Worm (Caenorhabditis elegans) whole organism, L2 larva: Measurements from ENCODE around the gene C30G12.6.
A peak's percentile ranks its signal among the peaks of the same experiment; 100 is the strongest.

Experiments
- C34F6.9 ChIP-seq: fragments of 150-350 bp; optimal IDR thresholded peaks from 2 replicates; lab custom pipeline; 2014; ENCODE audit warnings: missing biosample characterization, missing genetic modification characterization
- R02D3.7 ChIP-seq: fragments of 150-350 bp; optimal IDR thresholded peaks from 2 replicates; lab custom pipeline; 2014; ENCODE audit warnings: missing biosample characterization, missing genetic modification characterization
- Y55F3AM.14 ChIP-seq: fragments of 200-800 bp; sonication (Bioruptor generic); optimal IDR thresholded peaks from 2 replicates; lab custom pipeline; 2018; ENCODE audit warnings: mild to moderate bottlenecking, missing genetic modification characterization, missing compliant biosample characterization
- ZK546.5 ChIP-seq: sonication (generic microtip); optimal IDR thresholded peaks from 2 replicates; lab custom pipeline; 2017; ENCODE audit warnings: missing biosample characterization, missing genetic modification characterization
- alr-1 ChIP-seq: fragments of 150-350 bp; optimal IDR thresholded peaks from 2 replicates; lab custom pipeline; 2014; ENCODE audit warnings: missing biosample characterization, missing genetic modification characterization
- aly-2 ChIP-seq: fragments of 150-350 bp; optimal IDR thresholded peaks from 2 replicates; lab custom pipeline; 2014; ENCODE audit warnings: missing biosample characterization, missing genetic modification characterization
- ama-1 ChIP-seq: fragments of 150-350 bp; optimal IDR thresholded peaks from 2 replicates; lab custom pipeline; 2018; ENCODE audit warnings: inconsistent platforms
- blmp-1 ChIP-seq: sonication (generic microtip); optimal IDR thresholded peaks from 2 replicates; lab custom pipeline; 2017; ENCODE audit warnings: missing genetic modification characterization, mild to moderate bottlenecking, missing compliant biosample characterization, antibody characterized with exemption, moderate library complexity; ENCODE audit not compliant: insufficient read depth
- ceh-16 ChIP-seq: fragments of 150-350 bp; optimal IDR thresholded peaks from 2 replicates; lab custom pipeline; 2014; ENCODE audit warnings: missing biosample characterization, missing genetic modification characterization
- ceh-82 ChIP-seq: fragments of 150-350 bp; optimal IDR thresholded peaks from 2 replicates; lab custom pipeline; 2014; ENCODE audit warnings: missing biosample characterization, missing genetic modification characterization
- crh-2 ChIP-seq: sonication (generic microtip); optimal IDR thresholded peaks from 2 replicates; lab custom pipeline; 2017; ENCODE audit warnings: missing biosample characterization, missing genetic modification characterization
- dmd-4 ChIP-seq: sonication (generic microtip); optimal IDR thresholded peaks from 2 replicates; lab custom pipeline; 2017; ENCODE audit warnings: missing biosample characterization, missing genetic modification characterization
- egl-27 ChIP-seq: sonication (generic microtip); optimal IDR thresholded peaks from 3 replicates; lab custom pipeline; 2017; ENCODE audit warnings: missing biosample characterization, missing genetic modification reagents, missing genetic modification characterization
- elt-1 ChIP-seq: fragments of 150-350 bp; optimal IDR thresholded peaks from 2 replicates; lab custom pipeline; 2014; ENCODE audit warnings: missing biosample characterization, missing genetic modification characterization
- elt-3 ChIP-seq: sonication (generic microtip); optimal IDR thresholded peaks from 2 replicates; lab custom pipeline; 2017; ENCODE audit warnings: missing biosample characterization, missing genetic modification characterization
- fos-1 ChIP-seq: fragments of 150-350 bp; optimal IDR thresholded peaks from 2 replicates; lab custom pipeline; 2014; ENCODE audit warnings: missing biosample characterization, missing genetic modification characterization
- gmeb-1 ChIP-seq: fragments of 150-350 bp; optimal IDR thresholded peaks from 2 replicates; lab custom pipeline; 2014; ENCODE audit warnings: missing biosample characterization, missing genetic modification characterization
- lin-11 ChIP-seq: fragments of 150-350 bp; sonication (generic microtip); optimal IDR thresholded peaks from 2 replicates; lab custom pipeline; 2014; ENCODE audit warnings: missing biosample characterization, missing genetic modification characterization, inconsistent platforms, mixed read lengths
- lin-13 ChIP-seq: fragments of 150-350 bp; optimal IDR thresholded peaks from 2 replicates; lab custom pipeline; 2014; ENCODE audit warnings: missing biosample characterization, missing genetic modification reagents, missing genetic modification characterization
- lin-39 ChIP-seq: fragments of 150-350 bp; optimal IDR thresholded peaks from 2 replicates; lab custom pipeline; 2014; ENCODE audit warnings: missing biosample characterization, missing genetic modification reagents, missing genetic modification characterization
- lsy-2 ChIP-seq, 2 experiments: fragments of 150-350 bp in 1 of 2; sonication (generic microtip) in 1 of 2; optimal IDR thresholded peaks; 2 replicates each; lab custom pipeline; 2014 to 2017; ENCODE audit warnings: missing biosample characterization in 2 of 2, missing genetic modification characterization in 2 of 2
- mab-5 ChIP-seq: fragments of 150-350 bp; optimal IDR thresholded peaks from 2 replicates; lab custom pipeline; 2014; ENCODE audit warnings: missing biosample characterization, missing genetic modification characterization
- mbf-1 ChIP-seq: sonication (generic microtip); optimal IDR thresholded peaks from 2 replicates; lab custom pipeline; 2017; ENCODE audit warnings: missing biosample characterization, missing genetic modification characterization
- mdl-1 ChIP-seq, 2 experiments: fragments of 150-350 bp in 1 of 2; sonication (generic microtip) in 1 of 2; optimal IDR thresholded peaks; 2 replicates each; lab custom pipeline; 2017; ENCODE audit warnings: missing biosample characterization in 2 of 2, missing genetic modification characterization in 2 of 2
- nhr-10 ChIP-seq: sonication (generic microtip); optimal IDR thresholded peaks from 2 replicates; lab custom pipeline; 2017; ENCODE audit warnings: missing biosample characterization, missing genetic modification characterization
- nhr-11 ChIP-seq: fragments of 150-350 bp; optimal IDR thresholded peaks from 2 replicates; lab custom pipeline; 2014; ENCODE audit warnings: missing biosample characterization, missing genetic modification characterization
- nhr-129 ChIP-seq: fragments of 150-350 bp; optimal IDR thresholded peaks from 2 replicates; lab custom pipeline; 2014; ENCODE audit warnings: missing biosample characterization, missing genetic modification characterization
- nhr-21 ChIP-seq: fragments of 150-350 bp; optimal IDR thresholded peaks from 2 replicates; lab custom pipeline; 2014; ENCODE audit warnings: missing biosample characterization, missing genetic modification characterization
- nhr-23 ChIP-seq: fragments of 150-350 bp; optimal IDR thresholded peaks from 2 replicates; lab custom pipeline; 2014; ENCODE audit warnings: missing biosample characterization, missing genetic modification reagents, missing genetic modification characterization
- nhr-25 ChIP-seq: fragments of 150-350 bp; sonication (generic microtip); optimal IDR thresholded peaks from 3 replicates; lab custom pipeline; 2014; ENCODE audit warnings: missing biosample characterization, missing genetic modification characterization
- nhr-6 ChIP-seq: fragments of 150-350 bp; optimal IDR thresholded peaks from 2 replicates; lab custom pipeline; 2014; ENCODE audit warnings: missing biosample characterization, missing genetic modification characterization
- nhr-77 ChIP-seq: fragments of 150-350 bp; optimal IDR thresholded peaks from 2 replicates; lab custom pipeline; 2014; ENCODE audit warnings: missing biosample characterization, missing genetic modification characterization
- peb-1 ChIP-seq: fragments of 150-350 bp; optimal IDR thresholded peaks from 2 replicates; lab custom pipeline; 2014; ENCODE audit warnings: missing biosample characterization, missing genetic modification characterization
- sem-4 ChIP-seq: fragments of 150-350 bp; optimal IDR thresholded peaks from 2 replicates; lab custom pipeline; 2014; ENCODE audit warnings: missing biosample characterization, missing genetic modification reagents, missing genetic modification characterization
- skn-1 ChIP-seq: sonication (generic microtip); optimal IDR thresholded peaks from 2 replicates; lab custom pipeline; 2017; ENCODE audit warnings: missing biosample characterization, missing genetic modification characterization
- sma-3 ChIP-seq: sonication (generic microtip); optimal IDR thresholded peaks from 2 replicates; lab custom pipeline; 2016; ENCODE audit warnings: missing genetic modification reagents, missing genetic modification characterization, missing compliant biosample characterization
- sma-9 ChIP-seq, 2 experiments: fragments of 150-350 bp in 1 of 2; sonication (generic microtip) in 1 of 2; optimal IDR thresholded peaks; 2 replicates each; lab custom pipeline; 2014 to 2016; ENCODE audit warnings: missing genetic modification characterization in 2 of 2, mild to moderate bottlenecking in 1 of 2, missing biosample characterization in 1 of 2, missing compliant biosample characterization in 1 of 2, missing genetic modification reagents in 1 of 2, moderate library complexity in 1 of 2
- snpc-4 ChIP-seq: fragments of 150-350 bp; optimal IDR thresholded peaks from 2 replicates; lab custom pipeline; 2014; ENCODE audit warnings: missing biosample characterization, missing genetic modification characterization
- unc-39 ChIP-seq: fragments of 150-350 bp; optimal IDR thresholded peaks from 2 replicates; lab custom pipeline; 2014; ENCODE audit warnings: missing biosample characterization, missing genetic modification characterization
- unc-55 ChIP-seq: fragments of 150-350 bp; sonication (generic microtip); optimal IDR thresholded peaks from 3 replicates; lab custom pipeline; 2014; ENCODE audit warnings: missing biosample characterization, missing genetic modification reagents, missing genetic modification characterization
- unc-62 ChIP-seq: fragments of 150-350 bp; optimal IDR thresholded peaks from 2 replicates; lab custom pipeline; 2014; ENCODE audit warnings: missing biosample characterization, missing genetic modification reagents, missing genetic modification characterization
- zag-1 ChIP-seq: fragments of 150-350 bp; optimal IDR thresholded peaks from 2 replicates; lab custom pipeline; 2014; ENCODE audit warnings: missing biosample characterization, missing genetic modification characterization
- ztf-1 ChIP-seq: fragments of 200-800 bp; sonication (Bioruptor generic); conservative IDR thresholded peaks from 2 replicates; pipeline ENCODE4 v1.3.6; 2022; ENCODE audit warnings: missing genetic modification characterization, missing compliant biosample characterization
- ztf-11 ChIP-seq: sonication (generic microtip); optimal IDR thresholded peaks from 2 replicates; lab custom pipeline; 2017; ENCODE audit warnings: missing biosample characterization, missing genetic modification characterization
- ztf-4 ChIP-seq: fragments of 150-350 bp; optimal IDR thresholded peaks from 2 replicates; lab custom pipeline; 2014; ENCODE audit warnings: missing biosample characterization, missing genetic modification characterization

C30G12.6 gene

ce11 chrII:7272513-7272912 is 23.3 kb downstream of the C30G12.6 start (continued):
- no peak for TF ChIP-seq snpc-4 (tag; lab: Kevin White, UChicago)
- no peak for TF ChIP-seq nhr-77 (tag; lab: Kevin White, UChicago)
- TF ChIP-seq lin-39 (tag; lab: Kevin White, UChicago) = no peak
- peak; percentile 8 for TF ChIP-seq egl-27
- TF ChIP-seq nhr-25 (tag; lab: Kevin White, UChicago) = peak; percentile 74
- TF ChIP-seq zag-1 = no peak
- no peak for TF ChIP-seq ceh-82 (tag; lab: Kevin White, UChicago)
- TF ChIP-seq sem-4 (tag; lab: Kevin White, UChicago) = no peak
- TF ChIP-seq nhr-21 = peak; percentile 68
- no peak for TF ChIP-seq lin-13 (GFP tag; lab: Kevin White, UChicago)
- TF ChIP-seq R02D3.7 (tag; lab: Kevin White, UChicago) = no peak
- no peak for TF ChIP-seq nhr-129 (tag; lab: Kevin White, UChicago)
- TF ChIP-seq C34F6.9 (tag; lab: Kevin White, UChicago) = no peak
- TF ChIP-seq elt-1 (tag; lab: Kevin White, UChicago) = no peak
- TF ChIP-seq unc-55 = no peak
- no peak for TF ChIP-seq peb-1 (tag; lab: Kevin White, UChicago)
- TF ChIP-seq lsy-2 (tag; optimal IDR thresholded peaks at IDR 0.05; lab: Kevin White, UChicago) = no peak
- TF ChIP-seq fos-1 = peak; percentile 17

- no peak for TF ChIP-seq R02D3.7 (tag; lab: Kevin White, UChicago)
- TF ChIP-seq ceh-82 (tag; lab: Kevin White, UChicago) = no peak
- peak; percentile 22 for TF ChIP-seq fos-1
- TF ChIP-seq ceh-16 (tag; lab: Kevin White, UChicago) = no peak
- no peak for TF ChIP-seq nhr-11 (tag; lab: Kevin White, UChicago)
These were observed 26.0 kb downstream of the C30G12.6 start for ce11 chrII:7269783-7270182.

ce11 chrII:7264675-7265074 is 31.1 kb downstream of the C30G12.6 start:
- no peak for TF ChIP-seq ZK546.5
- TF ChIP-seq nhr-77 (tag; lab: Kevin White, UChicago) = no peak
- TF ChIP-seq Y55F3AM.14 (GFP tag; lab: Kevin White, UChicago) = no peak
- TF ChIP-seq unc-55 = no peak
- no peak for TF ChIP-seq elt-1 (tag; lab: Kevin White, UChicago)
- no peak for TF ChIP-seq ztf-1
- no peak for TF ChIP-seq skn-1 (tag; lab: Kevin White, UChicago)
- peak; percentile 79 for TF ChIP-seq sma-9 (GFP tag; optimal IDR thresholded peaks at IDR 0.05; lab: Kevin White, UChicago)
- TF ChIP-seq sma-9 (tag; optimal IDR thresholded peaks at IDR 0.05; lab: Kevin White, UChicago) = no peak
- no peak for TF ChIP-seq unc-62 (GFP tag; lab: Kevin White, UChicago)
- TF ChIP-seq ztf-11 = no peak
- no peak for TF ChIP-seq lin-11 (tag; lab: Kevin White, UChicago)
- TF ChIP-seq lsy-2 (tag; optimal IDR thresholded peaks at IDR 0.05; lab: Kevin White, UChicago) = no peak
- no peak for TF ChIP-seq sem-4 (tag; lab: Kevin White, UChicago)
- no peak for TF ChIP-seq nhr-23 (tag; lab: Kevin White, UChicago)
- no peak for TF ChIP-seq nhr-129 (tag; lab: Kevin White, UChicago)
- TF ChIP-seq sma-3 (GFP tag; lab: Kevin White, UChicago) = peak; percentile 12
- TF ChIP-seq nhr-6 (tag; lab: Kevin White, UChicago) = no peak
- TF ChIP-seq ceh-16 (tag; lab: Kevin White, UChicago) = no peak
- no peak for TF ChIP-seq nhr-25 (tag; lab: Kevin White, UChicago)
- no peak for TF ChIP-seq zag-1
- no peak for TF ChIP-seq mab-5
- no peak for TF ChIP-seq ztf-4 (tag; lab: Kevin White, UChicago)
- no peak for TF ChIP-seq elt-3 (tag; lab: Kevin White, UChicago)
- TF ChIP-seq blmp-1 (tag; lab: Kevin White, UChicago) = peak; percentile 47
- TF ChIP-seq mdl-1 (tag; optimal IDR thresholded peaks at IDR 0.05; lab: Kevin White, UChicago) = peak in 1 of 2 experiments; percentile 37
- peak; percentile 42 for TF ChIP-seq gmeb-1 (tag; lab: Kevin White, UChicago)
- TF ChIP-seq nhr-10 = no peak
- TF ChIP-seq dmd-4 (tag; lab: Kevin White, UChicago) = no peak
- no peak for TF ChIP-seq nhr-21
- TF ChIP-seq egl-27 = no peak
- no peak for TF ChIP-seq C34F6.9 (tag; lab: Kevin White, UChicago)
- no peak for TF ChIP-seq unc-39 (tag; lab: Kevin White, UChicago)
- TF ChIP-seq ama-1 (lab: Kevin White, UChicago) = no peak
- peak; percentile 62 for TF ChIP-seq fos-1
- TF ChIP-seq snpc-4 (tag; lab: Kevin White, UChicago) = no peak
- TF ChIP-seq alr-1 (tag; lab: Kevin White, UChicago) = no peak
- no peak for TF ChIP-seq nhr-11 (tag; lab: Kevin White, UChicago)
- no peak for TF ChIP-seq mbf-1
- no peak for TF ChIP-seq lin-39 (tag; lab: Kevin White, UChicago)
- TF ChIP-seq crh-2 (tag; lab: Kevin White, UChicago) = peak; percentile 74
- TF ChIP-seq lin-13 (GFP tag; lab: Kevin White, UChicago) = no peak
- TF ChIP-seq aly-2 (tag; lab: Kevin White, UChicago) = no peak
- TF ChIP-seq, all 48 proteins: peak for 7
